Fruit fly (Drosophila melanogaster) whole organism, wandering third instar larva: ENCODE data around the gene CG8478.

ENCODE experiments used
- Myc ChIP-seq: fragments of >200 bp; optimal IDR thresholded peaks from 2 replicates; lab custom pipeline; 2017
- psq ChIP-seq: fragments of 200-800 bp; sonication (Bioruptor generic); optimal IDR thresholded peaks from 3 replicates; lab custom pipeline; 2017; ENCODE audit warnings: missing biosample characterization, mild to moderate bottlenecking, missing genetic modification characterization, moderate library complexity
- rgr ChIP-seq: fragments of 200-800 bp; sonication (Bioruptor generic); optimal IDR thresholded peaks from 3 replicates; lab custom pipeline; 2016; ENCODE audit warnings: missing biosample characterization, mild to moderate bottlenecking, missing genetic modification characterization
- tai ChIP-seq: sonication (Bioruptor generic); optimal IDR thresholded peaks from 2 replicates; lab custom pipeline; 2016; ENCODE audit warnings: missing biosample characterization, missing genetic modification characterization

DNA sequence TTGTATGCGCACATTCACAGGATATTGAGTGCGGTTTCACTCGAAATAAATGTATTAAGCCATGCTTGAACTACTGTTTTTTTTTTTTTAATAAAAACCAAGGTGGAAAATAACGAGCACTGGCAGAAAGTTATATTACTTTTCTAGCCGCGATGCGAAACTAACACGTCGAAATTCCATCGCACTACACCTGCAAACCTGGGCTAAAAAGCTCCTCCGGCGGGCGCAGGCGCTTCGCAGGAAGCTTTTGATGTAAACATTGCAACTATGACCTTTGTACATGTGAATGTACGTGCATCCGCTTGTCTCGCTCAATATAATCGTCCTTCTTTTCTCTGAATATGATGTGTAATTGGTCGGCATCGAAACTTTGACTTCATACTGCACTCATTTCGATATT is 23.7 kb upstream of the CG8478 start, which contains the start of gene side-VII:
- no peak for TF ChIP-seq psq
- TF ChIP-seq Myc (lab: Kevin White, UChicago): no peak
- TF ChIP-seq rgr (GFP tag; lab: Kevin White, UChicago): no peak
- no peak for TF ChIP-seq tai (GFP tag; lab: Kevin White, UChicago)
